Worm (Caenorhabditis elegans): Measurements from ENCODE around the gene R02C2.7.

Gene R02C2.7

DNA sequence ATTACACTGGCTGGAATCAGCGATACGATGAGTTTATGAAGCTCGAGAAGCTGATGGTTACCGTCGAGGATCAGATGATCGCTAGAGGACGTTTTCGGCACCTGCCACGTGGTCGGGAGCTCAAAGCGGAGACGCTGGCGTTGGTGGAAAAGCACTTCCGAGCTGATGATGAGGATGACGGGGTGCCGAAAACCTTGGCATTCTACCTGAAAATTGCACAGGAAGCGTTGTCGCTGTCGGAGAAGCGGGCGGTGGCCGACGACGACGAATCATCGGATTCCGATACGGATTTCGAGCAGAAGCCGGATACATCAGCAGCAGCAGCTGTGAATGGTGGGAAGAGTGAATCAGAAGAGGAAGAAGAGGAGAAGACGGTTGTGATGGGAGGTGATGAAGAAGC is 47.7 kb downstream of the R02C2.7 start:
- TF ChIP-seq W03F9.2 (tag; optimal IDR thresholded peaks at IDR 0.05) (no peak), dao-5 (tag; optimal IDR thresholded peaks at IDR 0.05) (no peak), him-1 (tag; optimal IDR thresholded peaks at IDR 0.05) (no peak)
